Fruit fly (Drosophila melanogaster) Kc167 (cell line): ENCODE results near the gene JhI-21.

Experiments
- Myc ChIP-seq: fragments of >200 bp; optimal IDR thresholded peaks from 2 replicates; lab custom pipeline; 2017; ENCODE audit warnings: missing external identifiers
- Sin3A ChIP-seq: fragments of >200 bp; optimal IDR thresholded peaks from 2 replicates; lab custom pipeline; 2018; ENCODE audit warnings: missing external identifiers
- h ChIP-seq: fragments of >200 bp; optimal IDR thresholded peaks from 3 replicates; lab custom pipeline; 2018; ENCODE audit warnings: missing external identifiers
- psq ChIP-seq: fragments of >200 bp; optimal IDR thresholded peaks from 2 replicates; lab custom pipeline; 2017; ENCODE audit warnings: missing external identifiers

DNA sequence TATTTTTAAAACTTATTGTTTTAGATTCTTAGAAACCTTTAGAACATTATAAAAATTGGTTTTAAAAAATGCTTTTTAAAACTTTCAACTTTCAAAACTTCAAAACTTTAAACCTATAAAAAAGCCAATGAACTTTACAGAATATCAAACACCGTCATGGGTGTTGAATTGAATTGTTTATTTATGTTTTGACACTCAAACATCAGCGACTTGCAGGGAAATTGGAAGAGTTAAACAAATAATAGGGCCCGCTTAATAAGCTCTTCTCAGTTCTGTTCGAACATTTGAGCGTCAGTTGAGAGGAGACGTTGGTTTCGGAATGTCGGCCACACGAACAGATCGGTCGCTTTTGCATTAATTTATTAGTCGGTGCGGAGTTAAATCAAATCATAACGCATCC is 6.7 kb downstream of the JhI-21 start, which contains the start of gene PLCXD:
- TF ChIP-seq psq (lab: Kevin White, UChicago) (no peak), Myc (lab: Kevin White, UChicago) (no peak), h (no peak), Sin3A (lab: Kevin White, UChicago) (no peak)
